Worm (Caenorhabditis elegans): ENCODE measurements around the gene C01G5.4.

C01G5.4 gene

ce11 chrIV:6565605-6566004, 34.1 kb downstream of the C01G5.4 start:
- TF ChIP-seq tab-1 (GFP tag; IDR thresholded peaks at IDR 0.05) (no peak), klf-2 (GFP tag; conservative IDR thresholded peaks at IDR 0.05) (no peak), ztf-29 (GFP tag; IDR thresholded peaks at IDR 0.05) (no peak), cog-1 (tag; optimal IDR thresholded peaks at IDR 0.05) (no peak), flt-1 (GFP tag; IDR thresholded peaks at IDR 0.05) (no peak), T22C8.4 (GFP tag; IDR thresholded peaks at IDR 0.05) (no peak), ref-1 (GFP tag; conservative IDR thresholded peaks at IDR 0.05) (no peak), ztf-23 (GFP tag; IDR thresholded peaks at IDR 0.05) (no peak), med-1 (GFP tag; optimal IDR thresholded peaks at IDR 0.05; ENCODE audit: insufficient read depth) (no peak)

- TF ChIP-seq ztf-29 (GFP tag; IDR thresholded peaks at IDR 0.05) = no peak
- no peak for TF ChIP-seq ref-1 (GFP tag; conservative IDR thresholded peaks at IDR 0.05)
- no peak for TF ChIP-seq flt-1 (GFP tag; IDR thresholded peaks at IDR 0.05)
- no peak for TF ChIP-seq ztf-23 (GFP tag; IDR thresholded peaks at IDR 0.05)
- no peak for TF ChIP-seq tab-1 (GFP tag; IDR thresholded peaks at IDR 0.05)
- no peak for TF ChIP-seq klf-2 (GFP tag; conservative IDR thresholded peaks at IDR 0.05)
- no peak for TF ChIP-seq cog-1 (tag; optimal IDR thresholded peaks at IDR 0.05)
- TF ChIP-seq T22C8.4 (GFP tag; IDR thresholded peaks at IDR 0.05) = no peak
- TF ChIP-seq med-1 (GFP tag; optimal IDR thresholded peaks at IDR 0.05; ENCODE audit: insufficient read depth) = no peak
Observed at ce11 chrIV:6572238-6572637, 40.7 kb downstream of the C01G5.4 start, which contains the start of gene bicd-1. bicd-1 (minus strand) TSS chrIV:6572338.

- TF ChIP-seq cog-1 (tag; optimal IDR thresholded peaks at IDR 0.05) = no peak
- no peak for TF ChIP-seq ztf-29 (GFP tag; IDR thresholded peaks at IDR 0.05)
- no peak for TF ChIP-seq T22C8.4 (GFP tag; IDR thresholded peaks at IDR 0.05)
- no peak for TF ChIP-seq flt-1 (GFP tag; IDR thresholded peaks at IDR 0.05)
- no peak for TF ChIP-seq klf-2 (GFP tag; conservative IDR thresholded peaks at IDR 0.05)
- TF ChIP-seq ref-1 (GFP tag; conservative IDR thresholded peaks at IDR 0.05) = no peak
- TF ChIP-seq med-1 (GFP tag; optimal IDR thresholded peaks at IDR 0.05; ENCODE audit: insufficient read depth) = no peak
- no peak for TF ChIP-seq tab-1 (GFP tag; IDR thresholded peaks at IDR 0.05)
- no peak for TF ChIP-seq ztf-23 (GFP tag; IDR thresholded peaks at IDR 0.05)
Observed at ce11 chrIV:6572655-6573054, 41.1 kb downstream of the C01G5.4 start.

ce11 chrIV:6574343-6574742, 42.8 kb downstream of the C01G5.4 start:
- TF ChIP-seq klf-2 (GFP tag; conservative IDR thresholded peaks at IDR 0.05) (no peak), ztf-23 (GFP tag; IDR thresholded peaks at IDR 0.05) (no peak), T22C8.4 (GFP tag; IDR thresholded peaks at IDR 0.05) (no peak)

ce11 chrIV:6575959-6576727, 44.6 kb downstream of the C01G5.4 start:
- no peak for TF ChIP-seq ztf-23 (GFP tag; IDR thresholded peaks at IDR 0.05)
- no peak for TF ChIP-seq klf-2 (GFP tag; conservative IDR thresholded peaks at IDR 0.05)
- TF ChIP-seq flt-1 (GFP tag; IDR thresholded peaks at IDR 0.05) = no peak
- no peak for TF ChIP-seq cog-1 (tag; optimal IDR thresholded peaks at IDR 0.05)
- TF ChIP-seq ref-1 (GFP tag; conservative IDR thresholded peaks at IDR 0.05) = no peak
- TF ChIP-seq ztf-29 (GFP tag; IDR thresholded peaks at IDR 0.05) = no peak
- TF ChIP-seq T22C8.4 (GFP tag; IDR thresholded peaks at IDR 0.05) = no peak

- TF ChIP-seq ztf-23 (GFP tag; IDR thresholded peaks at IDR 0.05) (no peak), cog-1 (tag; optimal IDR thresholded peaks at IDR 0.05) (peak; percentile 1)
Observed at ce11 chrIV:6576728-6577101, 45.2 kb downstream of the C01G5.4 start.

- no peak for TF ChIP-seq klf-2 (GFP tag; conservative IDR thresholded peaks at IDR 0.05)
- no peak for TF ChIP-seq tab-1 (GFP tag; IDR thresholded peaks at IDR 0.05)
- no peak for TF ChIP-seq med-1 (GFP tag; optimal IDR thresholded peaks at IDR 0.05; ENCODE audit: insufficient read depth)
- TF ChIP-seq T22C8.4 (GFP tag; IDR thresholded peaks at IDR 0.05) = no peak
- no peak for TF ChIP-seq ztf-23 (GFP tag; IDR thresholded peaks at IDR 0.05)
- TF ChIP-seq cog-1 (tag; optimal IDR thresholded peaks at IDR 0.05) = no peak
- no peak for TF ChIP-seq ztf-29 (GFP tag; IDR thresholded peaks at IDR 0.05)
- TF ChIP-seq ref-1 (GFP tag; conservative IDR thresholded peaks at IDR 0.05) = no peak
- no peak for TF ChIP-seq flt-1 (GFP tag; IDR thresholded peaks at IDR 0.05)
Observed at ce11 chrIV:6577914-6578313, 46.4 kb downstream of the C01G5.4 start, which contains the start of gene C43G2.3. C43G2.3 (plus strand) TSS chrIV:6578214.

- TF ChIP-seq cog-1 (tag; optimal IDR thresholded peaks at IDR 0.05) (no peak), klf-2 (GFP tag; conservative IDR thresholded peaks at IDR 0.05) (no peak), tab-1 (GFP tag; IDR thresholded peaks at IDR 0.05) (no peak)
Observed at ce11 chrIV:6581658-6582057, 50.1 kb downstream of the C01G5.4 start.

ce11 chrIV:6582604-6583003, 51.1 kb downstream of the C01G5.4 start, which contains the start of gene odr-8:
odr-8 (minus strand) TSS chrIV:6582704.
- no peak for TF ChIP-seq tab-1 (GFP tag; IDR thresholded peaks at IDR 0.05)
- TF ChIP-seq cog-1 (tag; optimal IDR thresholded peaks at IDR 0.05) = no peak
- TF ChIP-seq ztf-23 (GFP tag; IDR thresholded peaks at IDR 0.05) = no peak
- no peak for TF ChIP-seq flt-1 (GFP tag; IDR thresholded peaks at IDR 0.05)
- no peak for TF ChIP-seq ztf-29 (GFP tag; IDR thresholded peaks at IDR 0.05)
- TF ChIP-seq klf-2 (GFP tag; conservative IDR thresholded peaks at IDR 0.05) = no peak
- no peak for TF ChIP-seq ref-1 (GFP tag; conservative IDR thresholded peaks at IDR 0.05)
- TF ChIP-seq med-1 (GFP tag; optimal IDR thresholded peaks at IDR 0.05; ENCODE audit: insufficient read depth) = no peak
- TF ChIP-seq T22C8.4 (GFP tag; IDR thresholded peaks at IDR 0.05) = no peak

Measured in whole organism, midembryonic.